Worm (Caenorhabditis elegans) whole organism, L3 larva: ENCODE results near the gene haf-3.
"Not testable (repeated sequence)": the region's sequence is repeated elsewhere in the genome, so short reads cannot be mapped to it uniquely, and the experiment has no call there.

Experiments
- ceh-82 ChIP-seq: fragments of 150-350 bp; optimal IDR thresholded peaks from 2 replicates; lab custom pipeline; 2014; ENCODE audit warnings: missing biosample characterization, missing genetic modification characterization
- pqm-1 ChIP-seq: fragments of 150-350 bp; optimal IDR thresholded peaks from 2 replicates; lab custom pipeline; 2017; ENCODE audit warnings: missing biosample characterization, missing genetic modification characterization, inconsistent platforms
- unc-62 ChIP-seq: fragments of 150-350 bp; sonication (generic microtip); optimal IDR thresholded peaks from 4 replicates; lab custom pipeline; 2014; ENCODE audit warnings: missing biosample characterization, missing genetic modification reagents, missing genetic modification characterization

- TF ChIP-seq pqm-1 (tag; lab: Kevin White, UChicago); ceh-82 (tag; lab: Kevin White, UChicago); unc-62 (GFP tag; lab: Kevin White, UChicago): not testable (repeated sequence)
These were observed 13.0 kb downstream of the haf-3 start, which contains the start of gene str-5 for ce11 chrV:15752941-15753340.
